Worm (Caenorhabditis elegans) whole organism, L1 larva: ENCODE data around the gene smg-8.

ENCODE experiments used
- dpl-1 ChIP-seq, 3 experiments: fragments of 150-350 bp in 2 of 3; sonication (generic microtip) in 1 of 3; optimal IDR thresholded peaks; 2 replicates each; lab custom pipeline; 2014 to 2017; ENCODE audit warnings: missing biosample characterization in 3 of 3, missing genetic modification characterization in 3 of 3, missing genetic modification reagents in 3 of 3
- elt-2 ChIP-seq: sonication (generic microtip); optimal IDR thresholded peaks from 2 replicates; lab custom pipeline; 2016; ENCODE audit warnings: missing genetic modification characterization, mild to moderate bottlenecking, inconsistent platforms, missing compliant biosample characterization, missing genetic modification reagents
- snpc-4 ChIP-seq: fragments of 150-350 bp; optimal IDR thresholded peaks from 2 replicates; lab custom pipeline; 2014; ENCODE audit warnings: missing biosample characterization, missing genetic modification characterization
- zag-1 ChIP-seq: fragments of 150-350 bp; optimal IDR thresholded peaks from 2 replicates; lab custom pipeline; 2014; ENCODE audit warnings: missing biosample characterization, missing genetic modification characterization
- ztf-11 ChIP-seq, 2 experiments: sonication (generic microtip); optimal IDR thresholded peaks; 2 replicates each; lab custom pipeline; 2016 to 2017; ENCODE audit warnings: missing genetic modification characterization in 2 of 2, missing biosample characterization in 1 of 2, missing compliant biosample characterization in 1 of 2

- TF ChIP-seq ztf-11 (tag; optimal IDR thresholded peaks at IDR 0.05; lab: Kevin White, UChicago) (peak in 1 of 2 experiments; percentile 0), dpl-1 (GFP tag; optimal IDR thresholded peaks at IDR 0.05; lab: Kevin White, UChicago) (no peak), snpc-4 (tag; lab: Kevin White, UChicago) (no peak), zag-1 (tag; lab: Kevin White, UChicago) (no peak), elt-2 (no peak)
Measured at ce11 chrII:14433712-14434352, 7.4 kb upstream of the smg-8 start.
